Fruit fly (Drosophila melanogaster): ENCODE data around the gene CG18823.

CG18823 gene

dm6 chrX:990218-990617 is at the start of gene CG18823:
Gene CG18823, plus strand, starts transcription at chrX:990518.
- TF ChIP-seq Snoo (tag; optimal IDR thresholded peaks at IDR 0.05) (no peak), CG34367 (tag; optimal IDR thresholded peaks at IDR 0.05) (no peak), rn (GFP tag; IDR thresholded peaks at IDR 0.05) (no peak), CG14655 (GFP tag; optimal IDR thresholded peaks at IDR 0.05) (no peak), CG13204 (GFP tag; optimal IDR thresholded peaks at IDR 0.05) (no peak), CG8159 (tag; optimal IDR thresholded peaks at IDR 0.05) (no peak), Ets98B (GFP tag; IDR thresholded peaks at IDR 0.05) (no peak), CG17806 (tag; optimal IDR thresholded peaks at IDR 0.05) (no peak), EcR (GFP tag; optimal IDR thresholded peaks at IDR 0.05) (no peak), gl (tag; optimal IDR thresholded peaks at IDR 0.05) (no peak), CG15710 (tag; optimal IDR thresholded peaks at IDR 0.05) (no peak), CG4496 (GFP tag; IDR thresholded peaks at IDR 0.05) (no peak), Pif1B (GFP tag; optimal IDR thresholded peaks at IDR 0.05) (no peak), CG9948 (tag; optimal IDR thresholded peaks at IDR 0.05) (no peak), fd96Ca (GFP tag; IDR thresholded peaks at IDR 0.05) (no peak), D1 (tag; optimal IDR thresholded peaks at IDR 0.05) (no peak), Pif1A (GFP tag; optimal IDR thresholded peaks at IDR 0.05) (no peak), CG32121 (GFP tag; IDR thresholded peaks at IDR 0.05) (no peak)

- TF ChIP-seq Pif1B (GFP tag; optimal IDR thresholded peaks at IDR 0.05) (no peak), CG17806 (tag; optimal IDR thresholded peaks at IDR 0.05) (no peak), CG32121 (GFP tag; IDR thresholded peaks at IDR 0.05) (no peak), Snoo (tag; optimal IDR thresholded peaks at IDR 0.05) (no peak), CG12605 (GFP tag; IDR thresholded peaks at IDR 0.05) (no peak), gl (tag; optimal IDR thresholded peaks at IDR 0.05) (no peak), EcR (GFP tag; optimal IDR thresholded peaks at IDR 0.05) (no peak), fd96Ca (GFP tag; IDR thresholded peaks at IDR 0.05) (no peak), Pif1A (GFP tag; optimal IDR thresholded peaks at IDR 0.05) (no peak), CG8301 (tag; optimal IDR thresholded peaks at IDR 0.05) (no peak), CG8159 (tag; optimal IDR thresholded peaks at IDR 0.05) (no peak), CG14655 (GFP tag; optimal IDR thresholded peaks at IDR 0.05) (no peak)
Observed at dm6 chrX:940580-941184, 49.6 kb upstream of the CG18823 start, which contains the start of the genes CG3704 and mus81. Gene CG3704, minus strand, starts transcription at chrX:940805. Gene mus81, plus strand, starts transcription at chrX:941075.

- TF ChIP-seq CG34367 (tag; optimal IDR thresholded peaks at IDR 0.05) (no peak), CG4496 (GFP tag; IDR thresholded peaks at IDR 0.05) (no peak), fd96Ca (GFP tag; IDR thresholded peaks at IDR 0.05) (no peak), CG10348 (GFP tag; IDR thresholded peaks at IDR 0.05) (no peak), CG32121 (GFP tag; IDR thresholded peaks at IDR 0.05) (no peak), CG8301 (tag; optimal IDR thresholded peaks at IDR 0.05) (no peak), EcR (GFP tag; optimal IDR thresholded peaks at IDR 0.05) (no peak), Pif1A (GFP tag; optimal IDR thresholded peaks at IDR 0.05) (no peak), Snoo (tag; optimal IDR thresholded peaks at IDR 0.05) (no peak), gl (tag; optimal IDR thresholded peaks at IDR 0.05) (no peak), CG17806 (tag; optimal IDR thresholded peaks at IDR 0.05) (no peak), CG9948 (tag; optimal IDR thresholded peaks at IDR 0.05) (no peak), CG13204 (GFP tag; optimal IDR thresholded peaks at IDR 0.05) (no peak)
Observed at dm6 chrX:945446-946013, 44.8 kb upstream of the CG18823 start, which contains the start of gene CG3703. Gene CG3703, minus strand, starts transcription at chrX:945773.

dm6 chrX:946162-946561 is 44.2 kb upstream of the CG18823 start:
- TF ChIP-seq Pif1A (GFP tag; optimal IDR thresholded peaks at IDR 0.05): no peak
- TF ChIP-seq EcR (GFP tag; optimal IDR thresholded peaks at IDR 0.05): peak; percentile 73

dm6 chrX:947450-948284 is 42.7 kb upstream of the CG18823 start, which contains the start of gene CG3699:
Gene CG3699, minus strand, starts transcription at chrX:947500.
- TF ChIP-seq CG15710 (tag; optimal IDR thresholded peaks at IDR 0.05) (peak; percentile 60), CG8159 (tag; optimal IDR thresholded peaks at IDR 0.05) (peak; percentile 64), rn (GFP tag; IDR thresholded peaks at IDR 0.05) (no peak), CG17806 (tag; optimal IDR thresholded peaks at IDR 0.05) (peak; percentile 7), CG13204 (GFP tag; optimal IDR thresholded peaks at IDR 0.05) (no peak), CG4496 (GFP tag; IDR thresholded peaks at IDR 0.05) (no peak), CG32121 (GFP tag; IDR thresholded peaks at IDR 0.05) (no peak), D1 (tag; optimal IDR thresholded peaks at IDR 0.05) (no peak), CG34367 (tag; optimal IDR thresholded peaks at IDR 0.05) (no peak), CG10348 (GFP tag; IDR thresholded peaks at IDR 0.05) (no peak), CG12605 (GFP tag; IDR thresholded peaks at IDR 0.05) (no peak), Ets98B (GFP tag; IDR thresholded peaks at IDR 0.05) (no peak), CG14655 (GFP tag; optimal IDR thresholded peaks at IDR 0.05) (no peak), Snoo (tag; optimal IDR thresholded peaks at IDR 0.05) (peak; percentile 42), fd96Ca (GFP tag; IDR thresholded peaks at IDR 0.05) (no peak), gl (tag; optimal IDR thresholded peaks at IDR 0.05) (no peak), Pif1A (GFP tag; optimal IDR thresholded peaks at IDR 0.05) (peak; percentile 38), EcR (GFP tag; optimal IDR thresholded peaks at IDR 0.05) (no peak), CG8301 (tag; optimal IDR thresholded peaks at IDR 0.05) (peak; percentile 42), CG9948 (tag; optimal IDR thresholded peaks at IDR 0.05) (peak; percentile 25), Pif1B (GFP tag; optimal IDR thresholded peaks at IDR 0.05) (no peak)
